Fruit fly (Drosophila melanogaster): ENCODE measurements around the gene CG32280.

CG32280 gene

DNA sequence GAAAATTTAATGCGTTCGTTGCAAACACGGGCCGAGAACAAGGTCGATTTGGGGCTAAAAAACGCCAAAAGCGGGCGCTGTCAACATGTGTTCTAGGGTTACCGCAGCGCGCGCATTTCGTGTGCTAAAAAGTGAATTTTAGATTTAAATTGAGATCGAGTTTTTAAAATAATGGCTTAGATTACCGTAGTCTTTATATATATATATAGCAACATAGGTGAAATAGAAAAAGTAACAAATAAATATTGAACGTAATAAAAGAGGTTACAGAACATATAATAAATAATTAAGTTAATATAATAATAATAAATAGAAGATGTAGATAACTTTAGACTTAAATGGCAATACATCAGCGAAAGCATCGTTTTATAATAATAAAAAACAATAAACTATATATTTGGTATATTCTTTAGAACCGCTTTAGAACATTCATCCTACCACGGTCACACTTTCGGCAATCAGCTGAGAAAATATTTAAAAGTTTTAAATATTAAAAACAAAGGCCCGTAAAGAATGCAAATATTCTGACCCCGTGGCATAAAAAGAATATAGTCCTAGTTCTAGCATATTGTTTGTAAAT is 21.5 kb upstream of the CG32280 start, which contains the start of the genes CG11537 and Alg2:
CG11537 (minus strand) TSS at position 75 of the 580 bp plus-strand sequence.
Alg2 (plus strand) TSS at position 426 of the 580 bp plus-strand sequence.
- no peak for TF ChIP-seq pad (GFP tag; optimal IDR thresholded peaks at IDR 0.05)
- peak; percentile 21 for TF ChIP-seq CG7045 (GFP tag; optimal IDR thresholded peaks at IDR 0.05)
- TF ChIP-seq CG1620 (GFP tag; optimal IDR thresholded peaks at IDR 0.05), result peak; percentile 27
- TF ChIP-seq CG12768 (GFP tag; optimal IDR thresholded peaks at IDR 0.05), result peak; percentile 54
- no peak for TF ChIP-seq toe (GFP tag; optimal IDR thresholded peaks at IDR 0.05)
- TF ChIP-seq bab1 (GFP tag; optimal IDR thresholded peaks at IDR 0.05), result peak; percentile 55
- TF ChIP-seq cnc (optimal IDR thresholded peaks at IDR 0.05), result no peak
- no peak for TF ChIP-seq kay (GFP tag; ENCODE audit: borderline replicate concordance)
- no peak for TF ChIP-seq Hr96 (GFP tag; optimal IDR thresholded peaks at IDR 0.05)
- TF ChIP-seq Crg-1 (GFP tag; optimal IDR thresholded peaks at IDR 0.05), result no peak
- no peak for TF ChIP-seq Clk (GFP tag; optimal IDR thresholded peaks at IDR 0.05)
- peak; percentile 10 for TF ChIP-seq CG11617 (GFP tag; optimal IDR thresholded peaks at IDR 0.05)
- TF ChIP-seq CG7101 (tag; optimal IDR thresholded peaks at IDR 0.05), result peak; percentile 12
- peak; percentile 57 for TF ChIP-seq Mnt (GFP tag; optimal IDR thresholded peaks at IDR 0.05)
- no peak for TF ChIP-seq ovo (GFP tag; optimal IDR thresholded peaks at IDR 0.05)
- TF ChIP-seq cic (GFP tag; optimal IDR thresholded peaks at IDR 0.05), result no peak
- TF ChIP-seq CG33017 (tag; optimal IDR thresholded peaks at IDR 0.05), result no peak
- TF ChIP-seq CG5204 (GFP tag; optimal IDR thresholded peaks at IDR 0.05), result no peak
- peak; percentile 59 for TF ChIP-seq tj (GFP tag; optimal IDR thresholded peaks at IDR 0.05)
- TF ChIP-seq CG14711 (tag; optimal IDR thresholded peaks at IDR 0.05), result peak; percentile 98

DNA sequence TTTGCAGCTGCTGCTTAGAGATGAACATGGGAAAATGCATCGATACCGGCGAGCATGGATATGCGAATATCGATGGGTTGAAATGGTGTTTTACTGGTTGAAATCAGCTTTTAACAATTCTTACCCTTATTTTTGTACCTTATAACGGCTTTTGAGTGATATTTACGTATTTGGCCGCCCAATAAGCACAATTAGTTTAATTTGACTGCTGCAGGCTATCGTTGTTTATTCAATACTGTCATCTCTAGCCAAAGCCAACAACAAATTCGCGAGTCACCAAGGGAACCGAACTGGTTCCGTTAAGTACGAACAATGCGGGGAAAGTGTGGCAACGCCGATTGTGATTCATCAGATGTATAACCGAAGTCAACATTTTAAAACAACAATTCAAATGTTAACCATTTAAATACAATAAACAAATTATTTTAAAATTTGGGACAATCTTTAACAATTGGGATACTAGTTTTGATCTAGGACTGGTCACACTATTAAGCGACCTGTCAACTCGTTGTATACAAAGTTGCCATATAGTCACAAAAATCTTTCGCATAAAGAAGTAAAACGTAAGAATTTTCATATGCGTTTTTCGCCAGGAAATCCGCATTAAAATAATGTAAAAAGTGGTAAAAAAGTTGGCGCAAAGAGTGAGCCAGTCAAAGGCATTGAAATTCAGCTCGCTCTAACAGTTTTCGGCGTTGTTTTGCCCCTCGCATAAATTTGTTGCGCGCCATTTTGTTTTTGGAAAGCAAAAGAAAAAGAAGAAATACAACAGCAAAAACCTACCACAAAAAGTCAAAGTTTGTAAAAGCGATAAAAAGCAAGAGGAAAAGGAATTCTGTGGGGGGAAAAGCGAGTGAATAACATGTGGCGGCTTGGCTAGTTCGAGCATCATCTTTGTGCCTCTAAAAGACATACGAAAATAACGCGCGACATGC is 16.6 kb upstream of the CG32280 start, which contains the start of the genes Usp5 and BtbVII:
Usp5 (minus strand) TSS at position 234 of the 935 bp plus-strand sequence.
BtbVII (plus strand) TSS at position 522 of the 935 bp plus-strand sequence.
- TF ChIP-seq CG12768 (GFP tag; optimal IDR thresholded peaks at IDR 0.05) (peak; percentile 62), CG7101 (tag; optimal IDR thresholded peaks at IDR 0.05) (peak; percentile 73), ovo (GFP tag; optimal IDR thresholded peaks at IDR 0.05) (peak; percentile 78), bab1 (GFP tag; optimal IDR thresholded peaks at IDR 0.05) (peak; percentile 82), CG11617 (GFP tag; optimal IDR thresholded peaks at IDR 0.05) (peak; percentile 70), pad (GFP tag; optimal IDR thresholded peaks at IDR 0.05) (peak; percentile 55), Crg-1 (GFP tag; optimal IDR thresholded peaks at IDR 0.05) (peak; percentile 73), CG7045 (GFP tag; optimal IDR thresholded peaks at IDR 0.05) (peak; percentile 45), tj (GFP tag; optimal IDR thresholded peaks at IDR 0.05) (peak; percentile 43), CG5204 (GFP tag; optimal IDR thresholded peaks at IDR 0.05) (no peak), CG14711 (tag; optimal IDR thresholded peaks at IDR 0.05) (peak; percentile 48), kay (GFP tag; ENCODE audit: borderline replicate concordance) (no peak), CG1620 (GFP tag; optimal IDR thresholded peaks at IDR 0.05) (peak; percentile 85), toe (GFP tag; optimal IDR thresholded peaks at IDR 0.05) (peak; percentile 84), Mnt (GFP tag; optimal IDR thresholded peaks at IDR 0.05) (peak; percentile 71), CG33017 (tag; optimal IDR thresholded peaks at IDR 0.05) (peak; percentile 0), cic (GFP tag; optimal IDR thresholded peaks at IDR 0.05) (peak; percentile 24), Hr96 (GFP tag; optimal IDR thresholded peaks at IDR 0.05) (peak; percentile 86), Clk (GFP tag; optimal IDR thresholded peaks at IDR 0.05) (peak; percentile 56), cnc (optimal IDR thresholded peaks at IDR 0.05) (peak; percentile 80 to 92)

DNA sequence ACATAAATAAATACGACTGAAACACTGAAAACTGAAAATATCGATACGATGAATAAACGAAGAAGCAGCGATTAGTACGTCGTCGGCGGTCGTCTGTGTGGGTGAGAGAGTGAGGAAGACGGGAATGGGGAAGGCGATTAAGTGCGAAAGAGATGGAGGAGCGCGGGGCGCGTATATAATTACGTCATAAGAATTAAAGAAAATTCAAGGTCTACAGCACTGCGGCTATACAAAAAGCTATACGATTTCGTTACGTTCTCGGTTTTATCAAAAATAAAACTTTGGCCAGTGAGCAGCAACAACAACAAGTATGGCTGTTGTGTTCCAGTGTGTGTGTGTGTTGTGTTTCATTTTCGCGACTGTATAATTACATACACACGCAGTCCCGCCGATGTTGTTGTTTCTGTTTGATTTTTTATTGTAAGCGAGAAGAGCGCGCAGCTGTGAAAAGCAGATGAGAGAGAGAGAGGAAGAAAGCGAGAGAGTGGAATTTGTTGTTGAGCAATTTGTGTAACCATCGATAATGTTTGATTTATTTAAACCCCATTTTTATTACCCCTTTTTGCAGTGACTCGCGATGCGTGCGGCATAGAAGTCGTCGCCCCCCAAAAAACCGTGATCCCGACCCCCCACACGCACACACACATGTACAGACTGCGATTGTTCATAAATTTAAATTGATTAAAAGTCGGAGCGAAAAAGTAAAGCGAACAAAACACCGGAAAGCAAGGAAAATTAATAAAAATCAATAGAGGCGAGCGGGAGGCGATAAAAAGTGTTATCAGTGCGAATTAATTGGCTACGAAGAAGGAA is 15.7 kb upstream of the CG32280 start:
- TF ChIP-seq cnc (optimal IDR thresholded peaks at IDR 0.05) (no peak), CG11617 (GFP tag; optimal IDR thresholded peaks at IDR 0.05) (peak; percentile 54), toe (GFP tag; optimal IDR thresholded peaks at IDR 0.05) (no peak), CG7101 (tag; optimal IDR thresholded peaks at IDR 0.05) (peak; percentile 9), Mnt (GFP tag; optimal IDR thresholded peaks at IDR 0.05) (peak; percentile 77), ovo (GFP tag; optimal IDR thresholded peaks at IDR 0.05) (no peak), kay (GFP tag; ENCODE audit: borderline replicate concordance) (no peak), tj (GFP tag; optimal IDR thresholded peaks at IDR 0.05) (peak; percentile 49), bab1 (GFP tag; optimal IDR thresholded peaks at IDR 0.05) (no peak), Clk (GFP tag; optimal IDR thresholded peaks at IDR 0.05) (peak; percentile 47), pad (GFP tag; optimal IDR thresholded peaks at IDR 0.05) (no peak), Hr96 (GFP tag; optimal IDR thresholded peaks at IDR 0.05) (no peak), CG1620 (GFP tag; optimal IDR thresholded peaks at IDR 0.05) (no peak), CG33017 (tag; optimal IDR thresholded peaks at IDR 0.05) (no peak), Crg-1 (GFP tag; optimal IDR thresholded peaks at IDR 0.05) (no peak), CG5204 (GFP tag; optimal IDR thresholded peaks at IDR 0.05) (no peak), CG14711 (tag; optimal IDR thresholded peaks at IDR 0.05) (no peak), cic (GFP tag; optimal IDR thresholded peaks at IDR 0.05) (peak; percentile 94), CG12768 (GFP tag; optimal IDR thresholded peaks at IDR 0.05) (peak; percentile 82), CG7045 (GFP tag; optimal IDR thresholded peaks at IDR 0.05) (peak; percentile 25)

dm6 chr3L:3150376-3150775 is 14.6 kb upstream of the CG32280 start:
- TF ChIP-seq CG5204 (GFP tag; optimal IDR thresholded peaks at IDR 0.05), result no peak
- no peak for TF ChIP-seq Mnt (GFP tag; optimal IDR thresholded peaks at IDR 0.05)
- no peak for TF ChIP-seq CG1620 (GFP tag; optimal IDR thresholded peaks at IDR 0.05)
- TF ChIP-seq Crg-1 (GFP tag; optimal IDR thresholded peaks at IDR 0.05), result no peak
- TF ChIP-seq CG7101 (tag; optimal IDR thresholded peaks at IDR 0.05), result no peak
- TF ChIP-seq CG7045 (GFP tag; optimal IDR thresholded peaks at IDR 0.05), result no peak
- no peak for TF ChIP-seq toe (GFP tag; optimal IDR thresholded peaks at IDR 0.05)
- no peak for TF ChIP-seq tj (GFP tag; optimal IDR thresholded peaks at IDR 0.05)
- no peak for TF ChIP-seq pad (GFP tag; optimal IDR thresholded peaks at IDR 0.05)

Measured in whole organism, adult.